Fruit fly (Drosophila melanogaster) whole organism, embryonic: ENCODE results near the gene Idh3g.
A peak's percentile ranks its signal among the peaks of the same experiment; 100 is the strongest.

Experiments
- ATbp ChIP-seq: fragments of 200-800 bp; sonication (Bioruptor generic); optimal IDR thresholded peaks from 2 replicates; lab custom pipeline; 2017; ENCODE audit warnings: missing biosample characterization, mild to moderate bottlenecking, missing genetic modification characterization, missing genetic modification reagents
- Adf1 ChIP-seq: fragments of 200-800 bp; sonication (Bioruptor generic); IDR thresholded peaks from 2 replicates; pipeline ENCODE4 v1.3.6; 2022; ENCODE audit warnings: missing biosample characterization, missing genetic modification characterization
- Aef1 ChIP-seq: fragments of 200-800 bp; sonication (Bioruptor generic); IDR thresholded peaks from 3 replicates; pipeline ENCODE4 v1.3.6; 2022; ENCODE audit warnings: missing biosample characterization, missing genetic modification characterization
- Atf6 ChIP-seq: fragments of 200-800 bp; sonication (Bioruptor generic); IDR thresholded peaks from 2 replicates; pipeline ENCODE4 v1.3.6; 2022; ENCODE audit warnings: missing biosample characterization, missing genetic modification characterization
- C15 ChIP-seq: fragments of 200-800 bp; sonication (Bioruptor generic); IDR thresholded peaks from 3 replicates; pipeline ENCODE4 v1.3.6; 2022; ENCODE audit warnings: missing biosample characterization, missing genetic modification characterization
- CG2116 ChIP-seq: fragments of 200-800 bp; sonication (Bioruptor generic); optimal IDR thresholded peaks from 3 replicates; lab custom pipeline; 2018; ENCODE audit warnings: missing biosample characterization, mild to moderate bottlenecking, missing genetic modification characterization
- CG2199 ChIP-seq: fragments of 200-800 bp; sonication (Bioruptor generic); IDR thresholded peaks from 3 replicates; pipeline ENCODE4 v1.3.6; 2022; ENCODE audit warnings: missing biosample characterization, missing genetic modification characterization
- CG6791 ChIP-seq: fragments of 200-800 bp; sonication (Bioruptor generic); IDR thresholded peaks from 3 replicates; pipeline ENCODE4 v1.3.6; 2022; ENCODE audit warnings: missing biosample characterization, missing genetic modification characterization; ENCODE audit not compliant: partially characterized antibody
- CG8478 ChIP-seq: fragments of >200 bp; optimal IDR thresholded peaks from 2 replicates; lab custom pipeline; 2018
- CG9609 ChIP-seq: fragments of 200-800 bp; sonication (Bioruptor generic); optimal IDR thresholded peaks from 3 replicates; lab custom pipeline; 2016; ENCODE audit warnings: missing biosample characterization, missing genetic modification characterization
- CkIIα-i1 ChIP-seq: fragments of 200-800 bp; sonication (Bioruptor generic); IDR thresholded peaks from 2 replicates; pipeline ENCODE4 v1.3.6; 2022; ENCODE audit warnings: missing biosample characterization, missing genetic modification characterization
- D19A ChIP-seq: fragments of 200-800 bp; optimal IDR thresholded peaks from 3 replicates; lab custom pipeline; 2019; ENCODE audit warnings: missing biosample characterization, mild to moderate bottlenecking, missing genetic modification characterization, moderate library complexity
- Dp ChIP-seq: fragments of 200-800 bp; sonication (Bioruptor generic); optimal IDR thresholded peaks from 2 replicates; lab custom pipeline; 2018; ENCODE audit warnings: missing biosample characterization, mild to moderate bottlenecking, missing genetic modification characterization, moderate library complexity
- Fer1 ChIP-seq: fragments of 200-800 bp; sonication (Bioruptor generic); optimal IDR thresholded peaks from 2 replicates; lab custom pipeline; 2017; ENCODE audit warnings: missing biosample characterization, mild to moderate bottlenecking, missing genetic modification characterization
- H2.0 ChIP-seq: fragments of 200-800 bp; sonication (Bioruptor generic); IDR thresholded peaks from 2 replicates; pipeline ENCODE4 v1.3.6; 2022; ENCODE audit warnings: missing biosample characterization, missing genetic modification characterization
- HLH3B ChIP-seq: fragments of 200-800 bp; sonication (Bioruptor generic); IDR thresholded peaks from 2 replicates; pipeline ENCODE4 v1.3.6; 2022; ENCODE audit warnings: missing biosample characterization, missing genetic modification characterization
- HLH4C ChIP-seq: fragments of 200-800 bp; sonication (Bioruptor generic); IDR thresholded peaks from 3 replicates; pipeline ENCODE4 v1.3.6; 2022; ENCODE audit warnings: missing biosample characterization, missing genetic modification characterization; ENCODE audit not compliant: partially characterized antibody
- Hand ChIP-seq: fragments of 200-800 bp; sonication (Bioruptor generic); optimal IDR thresholded peaks from 2 replicates; lab custom pipeline; 2017; ENCODE audit warnings: mild to moderate bottlenecking, missing biosample characterization, missing genetic modification reagents, missing genetic modification characterization
- MTF-1 ChIP-seq: fragments of 200-800 bp; sonication (Bioruptor generic); optimal IDR thresholded peaks from 2 replicates; lab custom pipeline; 2018; ENCODE audit warnings: missing biosample characterization, mild to moderate bottlenecking, missing genetic modification characterization, borderline replicate concordance
- Mad ChIP-seq: fragments of 200-800 bp; sonication (Bioruptor generic); optimal IDR thresholded peaks from 2 replicates; lab custom pipeline; 2016; ENCODE audit warnings: missing biosample characterization, missing genetic modification characterization
- PHDP ChIP-seq: fragments of 200-800 bp; sonication (Bioruptor generic); optimal IDR thresholded peaks from 3 replicates; lab custom pipeline; 2018; ENCODE audit warnings: missing biosample characterization, mild to moderate bottlenecking, missing genetic modification characterization, moderate library complexity
- Scr ChIP-seq: fragments of 200-800 bp; sonication (Bioruptor generic); IDR thresholded peaks from 2 replicates; pipeline ENCODE4 v1.3.6; 2022; ENCODE audit warnings: missing biosample characterization, missing genetic modification characterization; ENCODE audit not compliant: partially characterized antibody
- Side ChIP-seq: fragments of 200-800 bp; sonication (Bioruptor generic); optimal IDR thresholded peaks from 2 replicates; lab custom pipeline; 2016; ENCODE audit warnings: missing biosample characterization, missing genetic modification characterization
- Sox102F ChIP-seq: fragments of 200-800 bp; sonication (Bioruptor generic); optimal IDR thresholded peaks from 2 replicates; lab custom pipeline; 2018; ENCODE audit warnings: missing biosample characterization, mild to moderate bottlenecking, missing genetic modification characterization, moderate library complexity
- YL-1 ChIP-seq: fragments of 200-800 bp; sonication (Bioruptor generic); optimal IDR thresholded peaks from 3 replicates; lab custom pipeline; 2017; ENCODE audit warnings: missing biosample characterization, mild to moderate bottlenecking, missing genetic modification characterization
- amos ChIP-seq: fragments of 200-800 bp; sonication (Bioruptor generic); IDR thresholded peaks from 2 replicates; pipeline ENCODE4 v1.3.6; 2022; ENCODE audit warnings: missing biosample characterization, missing genetic modification characterization; ENCODE audit not compliant: partially characterized antibody
- ara ChIP-seq: fragments of 200-800 bp; sonication (Bioruptor generic); IDR thresholded peaks from 2 replicates; pipeline ENCODE4 v1.3.6; 2022; ENCODE audit warnings: missing biosample characterization, missing genetic modification characterization
- az2 ChIP-seq: fragments of 200-800 bp; sonication (Bioruptor generic); optimal IDR thresholded peaks from 3 replicates; lab custom pipeline; 2016; ENCODE audit warnings: missing biosample characterization, missing genetic modification characterization
- bab2 ChIP-seq: fragments of 200-800 bp; sonication (Bioruptor generic); optimal IDR thresholded peaks from 2 replicates; lab custom pipeline; 2016; ENCODE audit warnings: missing biosample characterization, missing genetic modification characterization
- cwo ChIP-seq: fragments of 200-800 bp; sonication (Bioruptor generic); optimal IDR thresholded peaks from 3 replicates; lab custom pipeline; 2017; ENCODE audit warnings: missing biosample characterization, missing genetic modification characterization, mild to moderate bottlenecking, moderate library complexity, missing genetic modification reagents
- dm ChIP-seq: fragments of 200-800 bp; sonication (Bioruptor generic); optimal IDR thresholded peaks from 3 replicates; lab custom pipeline; 2016; ENCODE audit warnings: missing biosample characterization, missing genetic modification characterization
- eve ChIP-seq, 2 experiments: fragments of >200 bp; optimal IDR thresholded peaks; 2 replicates each; lab custom pipeline; 2017; ENCODE audit warnings: missing biosample characterization in 2 of 2, missing genetic modification characterization in 2 of 2
- gcm ChIP-seq: fragments of 200-800 bp; sonication (Bioruptor generic); optimal IDR thresholded peaks from 2 replicates; lab custom pipeline; 2019; ENCODE audit warnings: missing biosample characterization, mild to moderate bottlenecking, missing genetic modification characterization, moderate library complexity
- gem ChIP-seq: fragments of 200-800 bp; sonication (Bioruptor generic); optimal IDR thresholded peaks from 2 replicates; lab custom pipeline; 2019; ENCODE audit warnings: missing biosample characterization, mild to moderate bottlenecking, missing genetic modification characterization, moderate library complexity
- hb ChIP-seq: fragments of 200-800 bp; sonication (Bioruptor generic); IDR thresholded peaks from 3 replicates; pipeline ENCODE4 v1.3.6; 2022; ENCODE audit warnings: missing biosample characterization, missing genetic modification characterization; ENCODE audit not compliant: partially characterized antibody
- klu ChIP-seq: fragments of 200-800 bp; sonication (Bioruptor generic); IDR thresholded peaks from 2 replicates; pipeline ENCODE4 v1.3.6; 2022; ENCODE audit warnings: missing biosample characterization, missing genetic modification characterization
- lov ChIP-seq, 2 experiments: fragments of 200-800 bp in 1 of 2; fragments of >200 bp in 1 of 2; sonication (Bioruptor generic) in 1 of 2; IDR thresholded peaks in 1 of 2; optimal IDR thresholded peaks in 1 of 2; 2 replicates in 1 of 2; 3 replicates in 1 of 2; pipeline versions ENCODE4 v1.3.6 to Lab custom; 2017 to 2022; ENCODE audit warnings: missing biosample characterization in 1 of 2, missing genetic modification characterization in 1 of 2
- nerfin-1 ChIP-seq: fragments of 200-800 bp; sonication (Bioruptor generic); optimal IDR thresholded peaks from 3 replicates; lab custom pipeline; 2019; ENCODE audit warnings: missing biosample characterization, mild to moderate bottlenecking, missing genetic modification characterization, moderate library complexity
- nerfin-2 ChIP-seq: fragments of 200-800 bp; sonication (Bioruptor generic); IDR thresholded peaks from 2 replicates; pipeline ENCODE4 v1.3.6; 2022; ENCODE audit warnings: missing biosample characterization, missing genetic modification characterization; ENCODE audit not compliant: partially characterized antibody
- pros ChIP-seq: fragments of 200-800 bp; sonication (Bioruptor generic); optimal IDR thresholded peaks from 3 replicates; lab custom pipeline; 2019; ENCODE audit warnings: missing biosample characterization, mild to moderate bottlenecking, missing genetic modification characterization, moderate library complexity
- repo ChIP-seq: fragments of 200-800 bp; sonication (Bioruptor generic); optimal IDR thresholded peaks from 2 replicates; lab custom pipeline; 2016; ENCODE audit warnings: missing biosample characterization, missing genetic modification characterization
- row ChIP-seq: fragments of 200-800 bp; sonication (Bioruptor generic); IDR thresholded peaks from 3 replicates; pipeline ENCODE4 v1.3.6; 2022; ENCODE audit warnings: missing biosample characterization, missing genetic modification characterization
- sna ChIP-seq: fragments of 200-800 bp; sonication (Bioruptor generic); IDR thresholded peaks from 2 replicates; pipeline ENCODE4 v1.3.6; 2022; ENCODE audit warnings: missing biosample characterization, missing genetic modification characterization; ENCODE audit not compliant: partially characterized antibody
- stwl ChIP-seq: fragments of 200-800 bp; sonication (Bioruptor generic); optimal IDR thresholded peaks from 3 replicates; lab custom pipeline; 2018; ENCODE audit warnings: missing biosample characterization, mild to moderate bottlenecking, missing genetic modification characterization, moderate library complexity
- unc-4 ChIP-seq: fragments of 200-800 bp; sonication (Bioruptor generic); IDR thresholded peaks from 2 replicates; pipeline ENCODE4 v1.3.6; 2022; ENCODE audit warnings: missing biosample characterization, missing genetic modification characterization; ENCODE audit not compliant: partially characterized antibody
- unpg ChIP-seq: fragments of 200-800 bp; sonication (Bioruptor generic); optimal IDR thresholded peaks from 3 replicates; lab custom pipeline; 2018; ENCODE audit warnings: missing biosample characterization, mild to moderate bottlenecking, missing genetic modification characterization, moderate library complexity
- vnd ChIP-seq: fragments of 200-800 bp; sonication (Bioruptor generic); IDR thresholded peaks from 3 replicates; pipeline ENCODE4 v1.3.6; 2022; ENCODE audit warnings: missing biosample characterization, missing genetic modification characterization; ENCODE audit not compliant: partially characterized antibody
- wor ChIP-seq: fragments of 200-800 bp; sonication (Bioruptor generic); IDR thresholded peaks from 2 replicates; pipeline ENCODE4 v1.3.6; 2022; ENCODE audit warnings: missing biosample characterization, missing genetic modification characterization

Gene Idh3g

dm6 chr3R:25647577-25648257 lies 32.9 kb upstream of the Idh3g start (continued):
- peak; percentile 68 for TF ChIP-seq amos (GFP tag; lab: Robert Waterston, UW)
- no peak for TF ChIP-seq Fer1 (GFP tag; lab: Kevin White, UChicago)
- TF ChIP-seq Sox102F (GFP tag; lab: Kevin White, UChicago), result no peak
- TF ChIP-seq pros (GFP tag; lab: Kevin White, UChicago), result peak; percentile 7
- TF ChIP-seq CG6791 (GFP tag; lab: Robert Waterston, UW), result peak; percentile 96
- peak; percentile 98 for TF ChIP-seq Adf1
- peak; percentile 70; the same call in 1 of the 2 replicates for TF ChIP-seq klu (GFP tag; lab: Robert Waterston, UW)
- peak; percentile 67 for TF ChIP-seq vnd (GFP tag; lab: Robert Waterston, UW)
- TF ChIP-seq nerfin-2 (GFP tag; lab: Robert Waterston, UW), result peak; percentile 89
- TF ChIP-seq CkIIα-i1 (GFP tag; lab: Robert Waterston, UW), result no peak
- TF ChIP-seq ara (GFP tag; lab: Robert Waterston, UW), result peak; percentile 45; the same call in 1 of the 2 replicates
- no peak for TF ChIP-seq Hand
- no peak for TF ChIP-seq unpg (GFP tag; lab: Kevin White, UChicago)
- TF ChIP-seq repo, result no peak
- no peak for TF ChIP-seq CG9609 (GFP tag; lab: Kevin White, UChicago)
- peak; percentile 41 for TF ChIP-seq Side
- TF ChIP-seq PHDP (tag; lab: Kevin White, UChicago), result peak; percentile 12
- TF ChIP-seq C15 (GFP tag; lab: Robert Waterston, UW), result no peak
- peak; percentile 25; the same call in 1 of the 2 replicates for TF ChIP-seq unc-4 (GFP tag; lab: Robert Waterston, UW)
- 0 out of 2 replicates have a peak, but pooled peaks have one; percentile 9 for TF ChIP-seq Atf6 (GFP tag; lab: Robert Waterston, UW)
- peak; percentile 37 for TF ChIP-seq ATbp
- TF ChIP-seq wor (GFP tag; lab: Robert Waterston, UW), result no peak
- TF ChIP-seq row (GFP tag; lab: Robert Waterston, UW), result peak; percentile 31; the same call in 1 of the 3 replicates
- peak; percentile 86 for TF ChIP-seq stwl (tag; lab: Kevin White, UChicago)
- no peak for TF ChIP-seq Aef1 (GFP tag; lab: Robert Waterston, UW)
- TF ChIP-seq hb (GFP tag; lab: Robert Waterston, UW), result peak; percentile 91
- TF ChIP-seq Scr, result peak; percentile 67
- TF ChIP-seq H2.0 (GFP tag; lab: Robert Waterston, UW), result no peak
- peak; percentile 8 for TF ChIP-seq gcm (GFP tag; lab: Kevin White, UChicago)
- TF ChIP-seq Dp (GFP tag; lab: Kevin White, UChicago), result peak; percentile 4
- TF ChIP-seq cwo (GFP tag; lab: Kevin White, UChicago), result no peak
- peak; percentile 33 for TF ChIP-seq nerfin-1
- TF ChIP-seq MTF-1 (GFP tag; lab: Kevin White, UChicago), result peak; percentile 28
- no peak for TF ChIP-seq CG8478
- no peak for TF ChIP-seq bab2 (GFP tag; lab: Kevin White, UChicago)
- no peak for TF ChIP-seq Mad (GFP tag; lab: Kevin White, UChicago)
- peak; percentile 42 for TF ChIP-seq YL-1
- TF ChIP-seq CG2116, result peak; percentile 58
- TF ChIP-seq sna, result peak; percentile 77
- TF ChIP-seq dm (GFP tag; lab: Kevin White, UChicago), result peak; percentile 19
- TF ChIP-seq CG2199 (GFP tag; lab: Robert Waterston, UW), result 0 out of 3 replicates have a peak, but pooled peaks have one; percentile 55
- TF ChIP-seq D19A (tag; lab: Kevin White, UChicago), result no peak
- TF ChIP-seq HLH4C (GFP tag; lab: Robert Waterston, UW), result peak; percentile 91
- no peak for TF ChIP-seq lov (optimal IDR thresholded peaks at IDR 0.05; lab: Kevin White, UChicago)
- 0 out of 3 replicates have a peak, but pooled peaks have one; percentile 64 for TF ChIP-seq lov (GFP tag; IDR thresholded peaks at IDR 0.05; lab: Robert Waterston, UW)
- TF ChIP-seq HLH3B (GFP tag; lab: Robert Waterston, UW), result peak; percentile 46; the same call in 1 of the 2 replicates
- TF ChIP-seq az2 (GFP tag; lab: Kevin White, UChicago), result no peak
- TF ChIP-seq eve (GFP tag; optimal IDR thresholded peaks at IDR 0.05; lab: Kevin White, UChicago), result no peak
- peak; percentile 4 for TF ChIP-seq gem (tag; lab: Kevin White, UChicago)
